Worm (Caenorhabditis elegans): Measurements from ENCODE around the gene F21C10.9.

Gene F21C10.9

DNA sequence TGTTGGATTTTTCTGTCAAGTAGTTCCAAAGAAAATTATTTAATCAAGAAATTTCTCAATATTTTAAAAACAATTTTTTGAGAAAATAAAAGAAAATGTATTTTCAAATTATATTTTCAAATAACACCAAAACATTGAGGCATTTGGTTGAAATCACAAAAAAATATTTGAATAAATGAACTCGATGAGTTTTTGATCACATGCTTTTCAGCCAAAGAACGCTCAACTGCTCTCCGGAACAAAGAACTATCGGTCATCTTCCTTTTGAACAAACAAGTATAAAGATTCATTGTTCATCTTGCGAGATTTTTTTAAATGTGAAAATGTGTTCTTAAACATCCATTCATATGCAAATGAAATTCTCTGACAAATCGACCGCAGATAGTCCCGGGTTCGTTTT is 3.5 kb downstream of the F21C10.9 start:
- TF ChIP-seq lin-35 (GFP tag; optimal IDR thresholded peaks at IDR 0.05) (peak in 1 of 3 experiments; percentile 1), lir-1 (GFP tag; conservative IDR thresholded peaks at IDR 0.05) (no peak), cebp-1 (GFP tag; IDR thresholded peaks at IDR 0.05) (no peak), cebp-1 (tag; optimal IDR thresholded peaks at IDR 0.05) (no peak), lsy-27 (tag; optimal IDR thresholded peaks at IDR 0.05; ENCODE audit: borderline replicate concordance, insufficient read depth) (no peak), hlh-12 (tag; optimal IDR thresholded peaks at IDR 0.05) (no peak), lin-40 (tag; optimal IDR thresholded peaks at IDR 0.05) (no peak), F57C9.4 (tag; optimal IDR thresholded peaks at IDR 0.05) (no peak)

DNA sequence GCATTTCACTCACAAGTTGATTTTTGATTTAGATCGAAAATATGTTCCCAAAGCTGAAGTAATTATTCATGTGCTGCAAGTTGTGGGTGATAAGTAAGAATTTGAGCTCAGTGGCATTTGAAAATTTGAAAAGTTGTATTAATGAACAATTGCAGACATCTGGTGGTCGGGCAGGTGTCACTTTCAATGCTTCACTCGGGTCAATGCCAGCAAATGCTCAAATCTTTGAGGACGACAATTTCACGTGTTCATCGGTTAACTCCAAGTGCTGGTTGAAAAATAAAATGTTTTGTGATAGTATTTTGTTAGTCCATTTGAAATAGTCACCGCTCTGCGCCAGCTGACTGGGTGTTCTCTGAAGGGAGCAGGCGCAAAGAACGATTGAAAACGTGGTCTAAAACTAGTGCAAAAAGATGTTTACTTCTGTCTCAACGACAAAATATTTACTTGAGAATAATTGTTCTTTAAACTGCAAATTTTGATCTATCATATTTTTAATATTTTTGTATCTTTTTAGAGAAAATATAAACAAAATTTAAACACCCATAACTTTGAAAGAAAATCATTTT is 4.4 kb downstream of the F21C10.9 start:
- TF ChIP-seq let-607 (tag; optimal IDR thresholded peaks at IDR 0.05) (peak in 1 of 2 experiments; percentile 6), B0336.3 (GFP tag; IDR thresholded peaks at IDR 0.05) (0 out of 2 replicates have a peak, but pooled peaks have one; percentile 18), F49E8.2 (tag; optimal IDR thresholded peaks at IDR 0.05; ENCODE audit: insufficient read depth) (no peak), cebp-1 (GFP tag; IDR thresholded peaks at IDR 0.05) (no peak), cebp-1 (tag; optimal IDR thresholded peaks at IDR 0.05) (peak; percentile 66), madf-8 (GFP tag; conservative IDR thresholded peaks at IDR 0.05) (no peak), chd-7 (tag; optimal IDR thresholded peaks at IDR 0.05) (peak; percentile 33), tlf-1 (GFP tag; optimal IDR thresholded peaks at IDR 0.05) (peak; percentile 27), rcor-1 (GFP tag; IDR thresholded peaks at IDR 0.05) (0 out of 2 replicates have a peak, but pooled peaks have one; percentile 12), nhr-80 (tag; optimal IDR thresholded peaks at IDR 0.05) (peak; percentile 46), attf-5 (GFP tag; optimal IDR thresholded peaks at IDR 0.05) (peak; percentile 50), madf-6 (GFP tag; IDR thresholded peaks at IDR 0.05) (no peak), snpc-4 (GFP tag; optimal IDR thresholded peaks at IDR 0.05) (no peak), snpc-4 (tag; optimal IDR thresholded peaks at IDR 0.05) (peak in 1 of 4 experiments; percentile 18), mes-4 (tag; optimal IDR thresholded peaks at IDR 0.05) (no peak), hmg-1.2 (GFP tag; IDR thresholded peaks at IDR 0.05) (peak; percentile 25; the same call in 1 of the 2 replicates), let-526 (GFP tag; IDR thresholded peaks at IDR 0.05) (peak; percentile 41; the same call in 1 of the 2 replicates), tbp1 (GFP tag; optimal IDR thresholded peaks at IDR 0.05) (peak; percentile 47), K12H6.12 (tag; optimal IDR thresholded peaks at IDR 0.05) (peak; percentile 44)

DNA sequence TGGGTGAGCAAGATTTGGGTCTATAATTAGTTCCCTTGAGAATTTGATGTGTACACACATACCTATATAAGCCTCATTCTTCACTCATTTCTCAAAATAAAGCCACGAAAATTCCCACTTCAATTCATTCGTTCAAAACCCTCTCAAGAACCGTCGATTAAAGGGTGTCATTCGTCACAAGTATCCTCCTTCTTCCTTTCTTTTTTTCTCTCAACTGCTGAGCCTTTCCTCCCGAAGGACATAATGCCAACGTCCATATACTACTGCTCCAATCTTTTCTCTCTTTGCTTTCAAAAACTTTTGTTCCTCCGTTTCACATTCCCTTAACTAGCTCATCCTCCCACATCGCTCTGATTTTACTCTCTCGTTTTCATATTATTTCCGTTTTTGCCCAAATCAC is 6.3 kb downstream of the F21C10.9 start, which contains the start of gene T27E4.1:
TSS of gene T27E4.1 (plus strand) at position 137 of the 400 bp plus-strand sequence.
- TF ChIP-seq ceh-27 (GFP tag; optimal IDR thresholded peaks at IDR 0.05) (peak; percentile 9), B0261.1 (tag; optimal IDR thresholded peaks at IDR 0.05) (no peak), unc-130 (GFP tag; optimal IDR thresholded peaks at IDR 0.05) (no peak)

DNA sequence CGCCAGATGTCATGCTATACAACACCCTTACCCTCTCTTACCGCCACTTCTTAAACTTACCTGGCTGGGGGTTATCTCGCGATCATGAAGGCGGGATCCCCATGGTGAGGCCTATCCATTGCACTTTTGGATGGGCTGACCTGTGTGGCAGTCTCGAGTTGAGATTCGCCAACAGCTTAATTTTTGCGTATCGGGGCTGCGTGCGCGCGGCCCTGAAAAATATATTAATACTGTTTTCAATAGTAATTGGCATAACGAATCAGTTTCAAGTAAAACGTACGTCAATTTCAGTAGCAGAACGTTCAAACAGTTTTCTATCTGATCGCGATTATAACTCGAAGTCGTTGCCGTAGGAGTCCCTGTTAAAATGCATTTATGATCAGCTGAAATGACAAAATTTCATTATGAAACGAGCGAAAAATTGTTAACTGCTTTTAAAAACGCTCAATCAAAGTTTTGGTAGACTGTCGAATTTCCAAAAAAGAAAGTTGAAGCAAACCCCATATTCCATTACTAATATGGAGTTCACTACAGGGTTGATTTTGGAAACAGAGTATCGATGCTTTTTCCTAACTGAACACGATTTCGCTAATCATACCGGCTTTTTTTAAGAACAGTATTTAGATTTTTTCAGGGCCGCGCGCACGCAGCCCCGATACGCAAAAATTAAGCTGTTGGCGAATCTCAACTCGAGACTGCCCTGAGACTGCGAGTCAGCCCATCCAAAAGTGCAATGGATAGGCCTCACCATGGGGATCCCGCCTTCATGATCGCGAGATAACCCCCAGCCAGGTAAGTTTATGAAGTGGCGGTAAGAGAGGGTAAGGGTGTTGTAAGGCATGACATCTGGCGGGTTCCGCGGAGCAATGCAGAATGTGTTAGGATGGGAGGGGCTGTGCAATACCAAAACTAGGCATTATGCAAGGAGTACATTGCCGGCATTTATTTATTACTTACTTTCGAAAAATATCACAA is 7.4 kb downstream of the F21C10.9 start:
- TF ChIP-seq hsf-1 (GFP tag; IDR thresholded peaks at IDR 0.05): peak; percentile 58
- peak; percentile 79 for TF ChIP-seq snpc-1.1 (tag; optimal IDR thresholded peaks at IDR 0.05; ENCODE audit: insufficient read depth)
- peak; percentile 43; the same call in 1 of the 2 replicates for TF ChIP-seq lin-26 (GFP tag; IDR thresholded peaks at IDR 0.05)
- peak; percentile 53 for TF ChIP-seq hmg-1.2 (GFP tag; IDR thresholded peaks at IDR 0.05)
- TF ChIP-seq F49E8.2 (tag; optimal IDR thresholded peaks at IDR 0.05; ENCODE audit: insufficient read depth): peak; percentile 2
- peak; percentile 61; the same call in 1 of the 2 replicates for TF ChIP-seq ekl-4 (GFP tag; IDR thresholded peaks at IDR 0.05)
- peak; percentile 55 for TF ChIP-seq dox-1 (GFP tag; IDR thresholded peaks at IDR 0.05)
- peak; percentile 30 for TF ChIP-seq hlh-12 (tag; optimal IDR thresholded peaks at IDR 0.05)
- peak; percentile 81; the same call in 1 of the 2 replicates for TF ChIP-seq aptf-3 (GFP tag; IDR thresholded peaks at IDR 0.05)
- TF ChIP-seq madf-6 (GFP tag; IDR thresholded peaks at IDR 0.05): peak; percentile 60
- TF ChIP-seq snpc-4 (GFP tag; optimal IDR thresholded peaks at IDR 0.05): peak; percentile 58
- peak in 3 of 4 experiments; percentile 53 to 79 (median 66) for TF ChIP-seq snpc-4 (tag; optimal IDR thresholded peaks at IDR 0.05)
- 0 out of 2 replicates have a peak, but pooled peaks have one; percentile 62 for TF ChIP-seq bed-1 (GFP tag; IDR thresholded peaks at IDR 0.05)
- 0 out of 2 replicates have a peak, but pooled peaks have one; percentile 36 for TF ChIP-seq zfh-2 (GFP tag; conservative IDR thresholded peaks at IDR 0.05)
- peak; percentile 49 for TF ChIP-seq tbp1 (GFP tag; optimal IDR thresholded peaks at IDR 0.05)
- TF ChIP-seq D2030.7 (GFP tag; IDR thresholded peaks at IDR 0.05): peak; percentile 48; the same call in 1 of the 2 replicates
- TF ChIP-seq hmg-20 (GFP tag; IDR thresholded peaks at IDR 0.05): peak; percentile 11; the same call in 1 of the 2 replicates

Measured in whole organism, young adult.